Worm (Caenorhabditis elegans) whole organism, L4 larva: ENCODE data around the gene T24D3.2.

ENCODE experiments used
- D1046.2 ChIP-seq: fragments of 200-800 bp; sonication (Bioruptor generic); IDR thresholded peaks from 2 replicates; pipeline ENCODE4 v1.3.6; 2022; ENCODE audit warnings: missing genetic modification characterization, missing compliant biosample characterization
- F10B5.3 ChIP-seq: sonication (generic microtip); optimal IDR thresholded peaks from 2 replicates; lab custom pipeline; 2016; ENCODE audit warnings: mild to moderate bottlenecking, missing genetic modification characterization, missing compliant biosample characterization
- F37D6.2 ChIP-seq: sonication (generic microtip); optimal IDR thresholded peaks from 2 replicates; lab custom pipeline; 2016; ENCODE audit warnings: mild to moderate bottlenecking, missing genetic modification characterization, missing compliant biosample characterization
- ZK546.5 ChIP-seq, 2 experiments: sonication (generic microtip); optimal IDR thresholded peaks; 2 replicates each; lab custom pipeline; 2017; ENCODE audit warnings: missing biosample characterization in 2 of 2, missing genetic modification characterization in 2 of 2
- aha-1 ChIP-seq: fragments of 150-350 bp; peaks from one replicate; lab custom pipeline; 2014; ENCODE audit warnings: missing biosample characterization, missing genetic modification characterization
- ama-1 ChIP-seq: fragments of 150-350 bp; optimal IDR thresholded peaks from 2 replicates; lab custom pipeline; 2014; ENCODE audit warnings: inconsistent platforms, mixed read lengths
- attf-4 ChIP-seq: sonication (generic microtip); optimal IDR thresholded peaks from 3 replicates; lab custom pipeline; 2017; ENCODE audit warnings: missing biosample characterization, missing genetic modification characterization
- ceh-32 ChIP-seq: sonication (generic microtip); optimal IDR thresholded peaks from 2 replicates; lab custom pipeline; 2016; ENCODE audit warnings: mild to moderate bottlenecking, missing genetic modification characterization, missing compliant biosample characterization; ENCODE audit not compliant: poor library complexity
- ceh-44 ChIP-seq: fragments of 200-800 bp; sonication (Bioruptor generic); IDR thresholded peaks from 2 replicates; pipeline ENCODE4 v1.3.6; 2022; ENCODE audit warnings: missing genetic modification reagents, missing genetic modification characterization, missing compliant biosample characterization
- ceh-82 ChIP-seq: sonication (generic microtip); optimal IDR thresholded peaks from 2 replicates; lab custom pipeline; 2017; ENCODE audit warnings: missing biosample characterization, missing genetic modification characterization
- ces-1 ChIP-seq: fragments of 150-350 bp; sonication (generic microtip); optimal IDR thresholded peaks from 4 replicates; lab custom pipeline; 2014; ENCODE audit warnings: missing biosample characterization, missing genetic modification reagents, missing genetic modification characterization
- ctbp-1 ChIP-seq: fragments of 200-800 bp; sonication (Bioruptor generic); IDR thresholded peaks from 2 replicates; pipeline ENCODE4 v1.3.6; 2022; ENCODE audit warnings: missing genetic modification reagents, missing genetic modification characterization, missing compliant biosample characterization
- daf-12 ChIP-seq: fragments of 150-350 bp; optimal IDR thresholded peaks from 2 replicates; lab custom pipeline; 2014; ENCODE audit warnings: missing biosample characterization, missing genetic modification reagents, missing genetic modification characterization
- daf-16 ChIP-seq, 3 experiments: sonication (generic microtip); optimal IDR thresholded peaks; 2 replicates each; lab custom pipeline; 2016 to 2017; ENCODE audit warnings: missing genetic modification characterization in 3 of 3, missing genetic modification reagents in 3 of 3, mild to moderate bottlenecking in 2 of 3, missing compliant biosample characterization in 2 of 3, missing biosample characterization in 1 of 3, moderate library complexity in 1 of 3
- dmd-6 ChIP-seq: fragments of 200-800 bp; sonication (Bioruptor generic); IDR thresholded peaks from 2 replicates; pipeline ENCODE4 v1.3.6; 2022; ENCODE audit warnings: missing genetic modification reagents, missing genetic modification characterization, missing compliant biosample characterization
- dmd-8 ChIP-seq: fragments of 200-800 bp; sonication (Bioruptor generic); IDR thresholded peaks from 2 replicates; pipeline ENCODE4 v1.3.6; 2022; ENCODE audit warnings: missing genetic modification characterization, missing compliant biosample characterization
- dve-1 ChIP-seq: sonication (generic microtip); optimal IDR thresholded peaks from 2 replicates; lab custom pipeline; 2017; ENCODE audit warnings: antibody characterized with exemption, mild to moderate bottlenecking, missing genetic modification characterization, missing compliant biosample characterization; ENCODE audit not compliant: insufficient read depth
- fkh-10 ChIP-seq: fragments of 150-350 bp; optimal IDR thresholded peaks from 2 replicates; lab custom pipeline; 2014; ENCODE audit warnings: missing biosample characterization, missing genetic modification reagents, missing genetic modification characterization
- fos-1 ChIP-seq: fragments of 150-350 bp; optimal IDR thresholded peaks from 2 replicates; lab custom pipeline; 2014; ENCODE audit warnings: missing biosample characterization, missing genetic modification characterization
- hif-1 ChIP-seq, 2 experiments: sonication (generic microtip); optimal IDR thresholded peaks; 2 replicates each; lab custom pipeline; 2016 to 2017; ENCODE audit warnings: missing compliant biosample characterization in 2 of 2, missing genetic modification characterization in 2 of 2, missing genetic modification reagents in 2 of 2, missing genotype in 2 of 2, mild to moderate bottlenecking in 1 of 2
- hlh-11 ChIP-seq: fragments of 200-800 bp; sonication (Bioruptor generic); optimal IDR thresholded peaks from 2 replicates; lab custom pipeline; 2018; ENCODE audit warnings: mild to moderate bottlenecking, missing genetic modification characterization, missing compliant biosample characterization
- hlh-30 ChIP-seq: sonication (generic microtip); optimal IDR thresholded peaks from 2 replicates; lab custom pipeline; 2017; ENCODE audit warnings: antibody characterized with exemption, mild to moderate bottlenecking, missing genetic modification characterization, missing compliant biosample characterization; ENCODE audit not compliant: insufficient read depth
- hmg-1.1 ChIP-seq: fragments of 200-800 bp; sonication (Bioruptor generic); IDR thresholded peaks from 2 replicates; pipeline ENCODE4 v1.3.6; 2022; ENCODE audit warnings: missing genetic modification reagents, missing genetic modification characterization, missing compliant biosample characterization
- lin-15B ChIP-seq: fragments of 150-350 bp; sonication (generic microtip); optimal IDR thresholded peaks from 3 replicates; lab custom pipeline; 2014; ENCODE audit warnings: missing biosample characterization, missing genetic modification characterization
- madf-9 ChIP-seq: fragments of 200-800 bp; sonication (Bioruptor generic); conservative IDR thresholded peaks from 2 replicates; pipeline ENCODE4 v1.3.6; 2022; ENCODE audit warnings: missing genetic modification reagents, missing genetic modification characterization, missing compliant biosample characterization
- mdl-1 ChIP-seq, 2 experiments: fragments of 150-350 bp in 1 of 2; sonication (generic microtip) in 1 of 2; optimal IDR thresholded peaks; 2 replicates each; lab custom pipeline; 2014 to 2017; ENCODE audit warnings: missing biosample characterization in 2 of 2, missing genetic modification characterization in 2 of 2
- mep-1 ChIP-seq: fragments of 150-350 bp; sonication (generic microtip); optimal IDR thresholded peaks from 3 replicates; lab custom pipeline; 2014; ENCODE audit warnings: missing biosample characterization, missing genetic modification characterization
- mes-2 ChIP-seq: sonication (generic microtip); optimal IDR thresholded peaks from 2 replicates; lab custom pipeline; 2016; ENCODE audit warnings: missing genotype, mild to moderate bottlenecking, missing genetic modification characterization, missing compliant biosample characterization; ENCODE audit not compliant: poor library complexity, severe bottlenecking
- mxl-2 ChIP-seq: fragments of 200-800 bp; sonication (Bioruptor generic); conservative IDR thresholded peaks from 2 replicates; pipeline ENCODE4 v1.3.6; 2022; ENCODE audit warnings: missing genetic modification reagents, missing genetic modification characterization, missing compliant biosample characterization
- nhr-28 ChIP-seq: fragments of 150-350 bp; optimal IDR thresholded peaks from 2 replicates; lab custom pipeline; 2014; ENCODE audit warnings: missing biosample characterization, missing genetic modification characterization
- nhr-48 ChIP-seq: sonication (generic microtip); optimal IDR thresholded peaks from 2 replicates; lab custom pipeline; 2016; ENCODE audit warnings: mild to moderate bottlenecking, missing genetic modification characterization, missing compliant biosample characterization
- nhr-76 ChIP-seq: fragments of 150-350 bp; optimal IDR thresholded peaks from 2 replicates; lab custom pipeline; 2014; ENCODE audit warnings: missing biosample characterization, missing genetic modification characterization
- nhr-77 ChIP-seq: fragments of 150-350 bp; optimal IDR thresholded peaks from 2 replicates; lab custom pipeline; 2014; ENCODE audit warnings: missing biosample characterization, missing genetic modification characterization
- php-3 ChIP-seq: fragments of 200-800 bp; sonication (Bioruptor generic); IDR thresholded peaks from 2 replicates; pipeline ENCODE4 v1.3.6; 2022; ENCODE audit warnings: missing genetic modification reagents, missing genetic modification characterization, missing compliant biosample characterization
- pqm-1 ChIP-seq: sonication (generic microtip); optimal IDR thresholded peaks from 2 replicates; lab custom pipeline; 2017; ENCODE audit warnings: missing biosample characterization, missing genetic modification characterization
- saeg-2 ChIP-seq: fragments of 200-800 bp; sonication (Bioruptor generic); IDR thresholded peaks from 2 replicates; pipeline ENCODE4 v1.3.6; 2022; ENCODE audit warnings: missing genetic modification reagents, missing genetic modification characterization, missing compliant biosample characterization
- set-16 ChIP-seq: fragments of 200-800 bp; sonication (Bioruptor generic); IDR thresholded peaks from 2 replicates; pipeline ENCODE4 v1.3.6; 2022; ENCODE audit warnings: missing genetic modification reagents, missing genetic modification characterization, missing compliant biosample characterization
- tag-97 ChIP-seq: fragments of 200-800 bp; sonication (Bioruptor generic); IDR thresholded peaks from 2 replicates; pipeline ENCODE4 v1.3.6; 2022; ENCODE audit warnings: missing genetic modification characterization, missing compliant biosample characterization
- tra-1 ChIP-seq: fragments of 200-800 bp; sonication (Bioruptor generic); IDR thresholded peaks from 2 replicates; pipeline ENCODE4 v1.3.6; 2022; ENCODE audit warnings: missing genetic modification reagents, missing genetic modification characterization, missing compliant biosample characterization
- unc-62 ChIP-seq, 3 experiments: fragments of 150-350 bp in 1 of 3; sonication (generic microtip); optimal IDR thresholded peaks in 2 of 3; peaks in 1 of 3; 1 replicate in 1 of 3; 2 replicates in 2 of 3; lab custom pipeline; 2014 to 2017; ENCODE audit warnings: missing biosample characterization in 3 of 3, missing genetic modification characterization in 3 of 3, missing genetic modification reagents in 3 of 3, missing genotype in 1 of 3

Gene T24D3.2

DNA sequence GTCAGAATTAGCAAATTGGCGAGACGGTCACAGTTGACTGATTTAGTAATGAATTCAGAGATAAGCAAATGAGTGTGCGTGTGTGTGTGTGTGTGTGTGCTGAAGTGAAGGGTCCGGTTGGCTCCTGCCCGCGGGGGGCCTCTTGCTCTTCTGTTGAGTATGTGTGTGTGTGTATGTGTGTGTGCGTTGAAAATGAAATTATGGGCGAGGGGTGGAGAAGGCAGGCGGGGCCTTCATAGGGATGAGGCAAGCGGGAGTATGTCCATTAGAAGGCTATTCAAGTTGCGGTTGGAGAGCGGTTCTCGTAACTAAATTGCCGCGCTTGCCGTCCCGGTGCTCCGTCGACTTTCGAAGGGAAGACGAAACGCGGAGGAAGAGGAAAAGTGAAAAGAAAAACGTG lies 18.2 kb upstream of the T24D3.2 start:
- TF ChIP-seq saeg-2 (GFP tag; lab: Robert Waterston, UW): 0 out of 2 replicates have a peak, but pooled peaks have one; percentile 18
- TF ChIP-seq aha-1 (tag; lab: Kevin White, UChicago): peak; percentile 52
- TF ChIP-seq F37D6.2 (tag; lab: Kevin White, UChicago): peak; percentile 8
- peak; percentile 51; the same call in 1 of the 2 replicates for TF ChIP-seq ctbp-1 (GFP tag; lab: Robert Waterston, UW)
- TF ChIP-seq ZK546.5 (tag; optimal IDR thresholded peaks at IDR 0.05; lab: Kevin White, UChicago): no peak
- TF ChIP-seq ces-1: peak; percentile 87
- TF ChIP-seq F10B5.3: no peak
- no peak for TF ChIP-seq dmd-8 (GFP tag; lab: Robert Waterston, UW)
- TF ChIP-seq fkh-10 (GFP tag; lab: Kevin White, UChicago): peak; percentile 94

DNA sequence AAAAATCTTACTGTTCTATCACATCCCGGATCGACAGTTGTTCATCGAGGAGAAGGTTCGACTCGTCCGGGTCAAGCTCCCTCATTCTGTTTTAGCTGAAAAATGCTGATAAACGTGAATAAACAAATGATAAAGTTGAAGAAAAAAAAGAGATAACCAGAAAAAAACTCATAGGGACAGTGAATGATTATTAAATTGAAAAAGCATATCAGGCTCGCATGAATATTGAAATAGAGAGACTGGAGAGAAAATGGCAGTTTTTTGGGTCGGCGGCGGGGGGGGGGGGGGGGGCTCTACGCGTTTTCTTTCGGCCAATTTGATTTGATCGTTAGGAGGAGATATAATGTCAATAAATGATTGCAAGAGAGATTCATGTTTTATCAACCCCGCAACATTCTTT lies 11.6 kb upstream of the T24D3.2 start, which contains the start of gene lin-2:
Gene lin-2 (minus strand): TSS at position 101 of the 400 bp plus-strand sequence.
- TF ChIP-seq pqm-1 (peak; percentile 27), hif-1 (tag; optimal IDR thresholded peaks at IDR 0.05; lab: Kevin White, UChicago) (no peak)

DNA sequence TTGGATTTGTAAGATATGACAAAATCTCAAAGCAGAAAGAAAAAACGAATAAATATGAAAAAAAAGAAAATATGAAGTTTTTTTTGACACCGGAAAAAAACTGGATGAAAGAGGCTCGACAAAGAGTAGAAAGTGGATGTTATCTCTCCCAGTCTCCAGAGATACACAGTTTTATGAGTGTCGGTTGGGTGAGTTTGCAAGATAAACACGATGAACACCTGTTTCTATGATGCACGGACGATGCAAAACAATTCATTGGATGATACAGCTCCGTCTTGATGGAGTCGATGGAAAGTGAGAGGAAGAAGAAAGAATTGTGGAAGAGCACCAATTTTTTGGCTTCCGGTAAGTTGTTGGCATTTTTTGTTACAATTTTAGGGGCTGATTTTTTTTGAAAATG lies 9.7 kb upstream of the T24D3.2 start:
- TF ChIP-seq ZK546.5 (tag; optimal IDR thresholded peaks at IDR 0.05; lab: Kevin White, UChicago) (no peak), daf-16 (GFP tag; optimal IDR thresholded peaks at IDR 0.05; lab: Kevin White, UChicago) (peak in 1 of 2 experiments; percentile 51), daf-16 (tag; optimal IDR thresholded peaks at IDR 0.05; lab: Kevin White, UChicago) (no peak)

DNA sequence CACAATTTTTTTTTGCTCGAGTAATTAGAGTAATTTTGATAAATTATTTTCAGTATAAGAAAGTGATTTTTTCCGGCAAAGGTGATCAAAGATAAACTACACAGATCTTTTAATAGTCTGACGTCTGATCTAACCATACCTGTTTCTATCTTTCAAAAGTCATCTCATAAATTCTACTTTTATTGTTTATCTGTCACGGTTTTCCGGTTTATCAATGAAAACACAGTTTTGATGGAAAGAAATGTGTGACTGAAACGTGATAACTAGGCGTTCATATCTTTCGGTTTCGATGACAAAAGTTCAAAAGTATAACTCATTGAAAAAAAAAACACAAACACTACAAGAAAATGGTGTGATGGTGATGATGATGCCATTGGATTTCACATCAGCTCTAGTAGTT lies 3.0 kb upstream of the T24D3.2 start:
- TF ChIP-seq dve-1 (tag; lab: Kevin White, UChicago) (peak; percentile 0), mdl-1 (tag; optimal IDR thresholded peaks at IDR 0.05; lab: Kevin White, UChicago) (peak in 1 of 2 experiments; percentile 50), attf-4 (tag; lab: Kevin White, UChicago) (no peak), hmg-1.1 (no peak), tag-97 (GFP tag; lab: Robert Waterston, UW) (no peak), unc-62 (GFP tag; optimal IDR thresholded peaks at IDR 0.05 in 1 of 2; lab: Kevin White, UChicago) (peak in 1 of 2 experiments; percentile 21), unc-62 (tag; optimal IDR thresholded peaks at IDR 0.05; lab: Kevin White, UChicago) (no peak), dmd-6 (peak; percentile 48; the same call in 1 of the 2 replicates), nhr-28 (peak; percentile 52), mep-1 (tag; lab: Kevin White, UChicago) (peak; percentile 22), ceh-82 (no peak), madf-9 (no peak), nhr-77 (tag; lab: Kevin White, UChicago) (peak; percentile 25), fos-1 (tag; lab: Kevin White, UChicago) (no peak), lin-15B (tag; lab: Kevin White, UChicago) (no peak), hlh-30 (peak; percentile 69), nhr-76 (peak; percentile 23), hlh-11 (tag; lab: Kevin White, UChicago) (peak; percentile 31), tra-1 (0 out of 2 replicates have a peak, but pooled peaks have one; percentile 27), mxl-2 (GFP tag; lab: Robert Waterston, UW) (no peak)

DNA sequence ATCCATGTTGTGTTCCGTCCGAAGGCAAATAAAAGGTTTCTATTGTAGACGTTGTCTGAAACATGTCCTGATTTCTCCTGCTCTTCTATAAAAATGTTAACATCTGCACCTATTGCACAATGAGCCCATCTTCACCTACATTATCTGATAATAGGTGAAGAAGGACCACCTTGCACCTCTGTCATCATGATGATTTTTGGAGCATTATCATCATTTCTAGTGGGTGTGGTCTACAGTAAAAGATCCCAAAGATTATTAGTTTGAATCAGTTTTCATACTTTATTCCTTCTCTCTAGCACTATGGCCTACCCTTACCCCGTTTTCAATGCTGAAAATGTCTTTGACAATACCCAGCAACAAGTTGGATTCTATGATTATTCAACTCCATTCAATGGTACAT lies 4.8 kb downstream of the T24D3.2 start, which contains the start of gene med-1:
Gene med-1 (plus strand): TSS at position 301 of the 400 bp plus-strand sequence.
- TF ChIP-seq F37D6.2 (tag; lab: Kevin White, UChicago) (no peak), mes-2 (tag; lab: Kevin White, UChicago) (no peak), D1046.2 (no peak), ceh-44 (GFP tag; lab: Robert Waterston, UW) (no peak), nhr-48 (no peak), fkh-10 (GFP tag; lab: Kevin White, UChicago) (no peak), ceh-32 (no peak), ama-1 (lab: Kevin White, UChicago) (no peak), mep-1 (tag; lab: Kevin White, UChicago) (no peak), php-3 (GFP tag; lab: Robert Waterston, UW) (no peak), daf-12 (tag; lab: Kevin White, UChicago) (no peak), set-16 (no peak), dmd-6 (no peak), nhr-28 (no peak)
- TF ChIP-seq, all 104 proteins: peak for 0
